Worm (Caenorhabditis elegans) whole organism, young adult: Measurements from ENCODE around the gene C30G12.6.

Source experiments
- ama-1 ChIP-seq, 3 experiments: fragments of 150-350 bp in 1 of 3; sonication (generic microtip) in 2 of 3; optimal IDR thresholded peaks; 2 replicates each; lab custom pipeline; 2014 to 2018; ENCODE audit warnings: missing biosample characterization in 2 of 3, missing genetic modification characterization in 2 of 3, missing genetic modification reagents in 2 of 3
- attf-3 ChIP-seq: fragments of 200-800 bp; sonication (Bioruptor generic); conservative IDR thresholded peaks from 2 replicates; pipeline ENCODE4 v1.3.6; 2022; ENCODE audit warnings: missing genetic modification reagents, missing genetic modification characterization, missing compliant biosample characterization
- bed-2 ChIP-seq: fragments of 200-800 bp; sonication (Bioruptor generic); IDR thresholded peaks from 2 replicates; pipeline ENCODE4 v1.3.6; 2022; ENCODE audit warnings: missing genetic modification reagents, missing genetic modification characterization, missing compliant biosample characterization
- dox-1 ChIP-seq: fragments of 200-800 bp; sonication (Bioruptor generic); IDR thresholded peaks from 2 replicates; pipeline ENCODE4 v1.3.6; 2022; ENCODE audit warnings: missing genetic modification reagents, missing genetic modification characterization, missing compliant biosample characterization
- lsy-27 ChIP-seq: sonication (generic microtip); optimal IDR thresholded peaks from 2 replicates; lab custom pipeline; 2017; ENCODE audit warnings: missing genetic modification characterization, mild to moderate bottlenecking, missing compliant biosample characterization, antibody characterized with exemption, missing genotype, borderline replicate concordance; ENCODE audit not compliant: insufficient read depth
- mxl-1 ChIP-seq: sonication (generic microtip); optimal IDR thresholded peaks from 2 replicates; lab custom pipeline; 2016; ENCODE audit warnings: missing genetic modification characterization, missing compliant biosample characterization
- pha-4 ChIP-seq: fragments of 150-350 bp; sonication (generic microtip); optimal IDR thresholded peaks from 2 replicates; lab custom pipeline; 2014; ENCODE audit warnings: missing biosample characterization, missing genetic modification reagents, missing genetic modification characterization
- snpc-4 ChIP-seq, 5 experiments: fragments of 150-350 bp in 1 of 5; sonication (generic microtip) in 4 of 5; optimal IDR thresholded peaks; 2 replicates each; lab custom pipeline; 2014 to 2018; ENCODE audit warnings: missing genetic modification characterization in 5 of 5, missing biosample characterization in 3 of 5, antibody characterized with exemption in 2 of 5, mild to moderate bottlenecking in 2 of 5, missing compliant biosample characterization in 2 of 5, missing genotype in 2 of 5, moderate library complexity in 2 of 5, missing genetic modification reagents in 1 of 5
- tbx-9 ChIP-seq: sonication (generic microtip); optimal IDR thresholded peaks from 2 replicates; lab custom pipeline; 2016; ENCODE audit warnings: borderline replicate concordance, missing genetic modification characterization, inconsistent platforms, missing compliant biosample characterization
- unc-62 ChIP-seq: fragments of 150-350 bp; optimal IDR thresholded peaks from 2 replicates; lab custom pipeline; 2014; ENCODE audit warnings: missing biosample characterization, missing genetic modification reagents, missing genetic modification characterization
- ztf-25 ChIP-seq: fragments of 200-800 bp; sonication (Bioruptor generic); IDR thresholded peaks from 2 replicates; pipeline ENCODE4 v1.3.6; 2022; ENCODE audit warnings: missing genetic modification reagents, missing genetic modification characterization, missing compliant biosample characterization

- TF ChIP-seq attf-3 (no peak), ama-1 (optimal IDR thresholded peaks at IDR 0.05; lab: Kevin White, UChicago) (no peak), ama-1 (GFP tag; optimal IDR thresholded peaks at IDR 0.05; lab: Kevin White, UChicago) (no peak), snpc-4 (GFP tag; optimal IDR thresholded peaks at IDR 0.05; lab: Kevin White, UChicago) (no peak), snpc-4 (tag; optimal IDR thresholded peaks at IDR 0.05; lab: Kevin White, UChicago) (no peak), dox-1 (GFP tag; lab: Robert Waterston, UW) (no peak), unc-62 (no peak), tbx-9 (tag; lab: Kevin White, UChicago) (no peak), lsy-27 (no peak), mxl-1 (tag; lab: Kevin White, UChicago) (no peak), ztf-25 (no peak), bed-2 (no peak), pha-4 (tag; lab: Kevin White, UChicago) (no peak)
These were observed 17.9 kb downstream of the C30G12.6 start for ce11 chrII:7277925-7278324.
